Worm (Caenorhabditis elegans): Measurements from ENCODE around the gene srh-213.

srh-213 gene

ce11 chrV:3634293-3635016, 39.6 kb upstream of the srh-213 start:
- TF ChIP-seq elt-3 (tag; optimal IDR thresholded peaks at IDR 0.05) (no peak), ces-1 (GFP tag; optimal IDR thresholded peaks at IDR 0.05) (no peak), flh-1 (GFP tag; optimal IDR thresholded peaks at IDR 0.05) (no peak), bed-3 (GFP tag; optimal IDR thresholded peaks at IDR 0.05) (no peak), lin-32 (GFP tag; optimal IDR thresholded peaks at IDR 0.05) (no peak), sem-2 (GFP tag; optimal IDR thresholded peaks at IDR 0.05) (no peak), nhr-237 (tag; optimal IDR thresholded peaks at IDR 0.05) (no peak), unc-39 (tag; optimal IDR thresholded peaks at IDR 0.05) (no peak), nhr-2 (tag; optimal IDR thresholded peaks at IDR 0.05) (no peak), mab-5 (tag; optimal IDR thresholded peaks at IDR 0.05) (no peak), nhr-28 (tag; optimal IDR thresholded peaks at IDR 0.05) (no peak), tbx-8 (GFP tag; optimal IDR thresholded peaks at IDR 0.05) (no peak), ceh-83 (GFP tag; optimal IDR thresholded peaks at IDR 0.05) (no peak), cnd-1 (tag; optimal IDR thresholded peaks at IDR 0.05) (no peak), elt-1 (tag; optimal IDR thresholded peaks at IDR 0.05; ENCODE audit: borderline replicate concordance, insufficient read depth) (no peak), ceh-43 (GFP tag; optimal IDR thresholded peaks at IDR 0.05) (no peak), ceh-39 (tag; optimal IDR thresholded peaks at IDR 0.05) (no peak)

ce11 chrV:3633041-3633440, 38.2 kb upstream of the srh-213 start, which contains the start of gene F59B1.2:
Gene F59B1.2 (plus strand): TSS chrV:3633341.
- TF ChIP-seq flh-1 (GFP tag; optimal IDR thresholded peaks at IDR 0.05) (no peak), lin-32 (GFP tag; optimal IDR thresholded peaks at IDR 0.05) (no peak), snpc-4 (tag; optimal IDR thresholded peaks at IDR 0.05) (no peak), mep-1 (tag; optimal IDR thresholded peaks at IDR 0.05) (no peak), bed-3 (GFP tag; optimal IDR thresholded peaks at IDR 0.05) (no peak), unc-39 (tag; optimal IDR thresholded peaks at IDR 0.05) (no peak), unc-62 (GFP tag; optimal IDR thresholded peaks at IDR 0.05) (no peak), lsy-2 (tag; optimal IDR thresholded peaks at IDR 0.05) (no peak), nhr-237 (tag; optimal IDR thresholded peaks at IDR 0.05) (no peak), ces-1 (GFP tag; optimal IDR thresholded peaks at IDR 0.05) (no peak), ztf-11 (tag; optimal IDR thresholded peaks at IDR 0.05) (no peak), cnd-1 (tag; optimal IDR thresholded peaks at IDR 0.05) (no peak), mab-5 (tag; optimal IDR thresholded peaks at IDR 0.05) (no peak), pha-4 (tag; optimal IDR thresholded peaks at IDR 0.05) (no peak), mls-2 (tag; optimal IDR thresholded peaks at IDR 0.05) (no peak), tbx-8 (GFP tag; optimal IDR thresholded peaks at IDR 0.05) (no peak), nhr-2 (tag; optimal IDR thresholded peaks at IDR 0.05) (no peak), drap-1 (GFP tag; optimal IDR thresholded peaks at IDR 0.05) (no peak)

- no peak for TF ChIP-seq unc-39 (tag; optimal IDR thresholded peaks at IDR 0.05)
- no peak for TF ChIP-seq flh-1 (GFP tag; optimal IDR thresholded peaks at IDR 0.05)
- no peak for TF ChIP-seq ceh-39 (tag; optimal IDR thresholded peaks at IDR 0.05)
Measured at ce11 chrV:3632249-3633030, 37.6 kb upstream of the srh-213 start.

- TF ChIP-seq ceh-39 (tag; optimal IDR thresholded peaks at IDR 0.05) (no peak), M03D4.4 (tag; optimal IDR thresholded peaks at IDR 0.05) (no peak), unc-120 (tag; optimal IDR thresholded peaks at IDR 0.05; ENCODE audit: poor library complexity, severe bottlenecking) (no peak), ceh-83 (GFP tag; optimal IDR thresholded peaks at IDR 0.05) (no peak), pha-4 (tag; optimal IDR thresholded peaks at IDR 0.05) (no peak), cnd-1 (tag; optimal IDR thresholded peaks at IDR 0.05) (no peak), zip-8 (tag; optimal IDR thresholded peaks at IDR 0.05) (no peak), lin-13 (tag; optimal IDR thresholded peaks at IDR 0.05) (no peak), ceh-43 (GFP tag; optimal IDR thresholded peaks at IDR 0.05) (no peak), nhr-237 (tag; optimal IDR thresholded peaks at IDR 0.05) (no peak), nhr-76 (tag; optimal IDR thresholded peaks at IDR 0.05) (no peak), lin-32 (GFP tag; optimal IDR thresholded peaks at IDR 0.05) (no peak), ham-2 (GFP tag; optimal IDR thresholded peaks at IDR 0.05) (no peak), elt-3 (tag; optimal IDR thresholded peaks at IDR 0.05) (no peak), sem-2 (GFP tag; optimal IDR thresholded peaks at IDR 0.05) (no peak), mab-5 (tag; optimal IDR thresholded peaks at IDR 0.05) (no peak), unc-62 (GFP tag; optimal IDR thresholded peaks at IDR 0.05) (no peak), blmp-1 (tag; optimal IDR thresholded peaks at IDR 0.05) (no peak)
Measured at ce11 chrV:3631591-3631990, 36.8 kb upstream of the srh-213 start, which contains the start of gene F59B1.6. Gene F59B1.6 (minus strand): TSS chrV:3631691.

Measured in whole organism, mixed stage, embryonic.